Worm (Caenorhabditis elegans): ENCODE results near the gene gln-2.

gln-2 gene

ce11 chrIII:9951864-9952263 is 7.2 kb upstream of the gln-2 start, which contains the start of gene K03H1.11:
K03H1.11 (minus strand) TSS chrIII:9951964.
- no peak for TF ChIP-seq ceh-13 (GFP tag; optimal IDR thresholded peaks at IDR 0.05)
- no peak for TF ChIP-seq hmbx-1 (tag; optimal IDR thresholded peaks at IDR 0.05)
- TF ChIP-seq tbx-37 (GFP tag; conservative IDR thresholded peaks at IDR 0.05): no peak
- TF ChIP-seq sea-1 (GFP tag; conservative IDR thresholded peaks at IDR 0.05): no peak
- no peak for TF ChIP-seq aly-1 (tag; optimal IDR thresholded peaks at IDR 0.05)
- TF ChIP-seq scrt-1 (GFP tag; IDR thresholded peaks at IDR 0.05): no peak
- no peak for TF ChIP-seq tra-4 (tag; optimal IDR thresholded peaks at IDR 0.05)
- TF ChIP-seq hmg-4 (GFP tag; optimal IDR thresholded peaks at IDR 0.05): no peak
- no peak for TF ChIP-seq hnd-1 (tag; optimal IDR thresholded peaks at IDR 0.05)
- TF ChIP-seq ceh-36 (tag; optimal IDR thresholded peaks at IDR 0.05): no peak
- TF ChIP-seq pes-1 (GFP tag; IDR thresholded peaks at IDR 0.05): no peak
- TF ChIP-seq flt-1 (GFP tag; IDR thresholded peaks at IDR 0.05): no peak
- TF ChIP-seq F13C5.2 (tag; optimal IDR thresholded peaks at IDR 0.05): no peak
- no peak for TF ChIP-seq ets-7 (tag; optimal IDR thresholded peaks at IDR 0.05)

- no peak for TF ChIP-seq ama-1 (optimal IDR thresholded peaks at IDR 0.05)
- no peak for TF ChIP-seq flt-1 (GFP tag; IDR thresholded peaks at IDR 0.05)
- no peak for TF ChIP-seq tbx-11 (GFP tag; IDR thresholded peaks at IDR 0.05)
- no peak for TF ChIP-seq aly-1 (tag; optimal IDR thresholded peaks at IDR 0.05)
- no peak for TF ChIP-seq tra-4 (tag; optimal IDR thresholded peaks at IDR 0.05)
- no peak for TF ChIP-seq pes-1 (GFP tag; IDR thresholded peaks at IDR 0.05)
- TF ChIP-seq scrt-1 (GFP tag; IDR thresholded peaks at IDR 0.05): no peak
- TF ChIP-seq hmg-4 (GFP tag; optimal IDR thresholded peaks at IDR 0.05): no peak
- TF ChIP-seq ceh-13 (GFP tag; optimal IDR thresholded peaks at IDR 0.05): no peak
- no peak for TF ChIP-seq B0310.2 (tag; optimal IDR thresholded peaks at IDR 0.05)
- TF ChIP-seq tbx-37 (GFP tag; conservative IDR thresholded peaks at IDR 0.05): no peak
- no peak for TF ChIP-seq hnd-1 (tag; optimal IDR thresholded peaks at IDR 0.05)
- no peak for TF ChIP-seq ets-7 (tag; optimal IDR thresholded peaks at IDR 0.05)
- TF ChIP-seq F13C5.2 (tag; optimal IDR thresholded peaks at IDR 0.05): no peak
- TF ChIP-seq sea-1 (GFP tag; conservative IDR thresholded peaks at IDR 0.05): no peak
- no peak for TF ChIP-seq hmbx-1 (tag; optimal IDR thresholded peaks at IDR 0.05)
- TF ChIP-seq ceh-36 (tag; optimal IDR thresholded peaks at IDR 0.05): no peak
Measured at ce11 chrIII:9950244-9950643, 5.6 kb upstream of the gln-2 start, which contains the start of gene K03H1.13. K03H1.13 (minus strand) TSS chrIII:9950344.

ce11 chrIII:9946806-9947419 is 2.3 kb upstream of the gln-2 start, which contains the start of gene K03H1.7:
K03H1.7 (plus strand) TSS chrIII:9947405.
- TF ChIP-seq hmbx-1 (tag; optimal IDR thresholded peaks at IDR 0.05) (no peak), sea-1 (GFP tag; conservative IDR thresholded peaks at IDR 0.05) (no peak)

- TF ChIP-seq ceh-36 (tag; optimal IDR thresholded peaks at IDR 0.05) (no peak), hmg-4 (GFP tag; optimal IDR thresholded peaks at IDR 0.05) (no peak), ceh-13 (GFP tag; optimal IDR thresholded peaks at IDR 0.05) (no peak), scrt-1 (GFP tag; IDR thresholded peaks at IDR 0.05) (no peak), tbx-37 (GFP tag; conservative IDR thresholded peaks at IDR 0.05) (no peak), aly-1 (tag; optimal IDR thresholded peaks at IDR 0.05) (no peak), ama-1 (optimal IDR thresholded peaks at IDR 0.05) (no peak), pes-1 (GFP tag; IDR thresholded peaks at IDR 0.05) (no peak), tbx-11 (GFP tag; IDR thresholded peaks at IDR 0.05) (no peak), hnd-1 (tag; optimal IDR thresholded peaks at IDR 0.05) (no peak)
Measured at ce11 chrIII:9941020-9941674, 3.5 kb downstream of the gln-2 start, which contains the start of the genes K03H1.9 and K03H1.12. K03H1.9 (minus strand) TSS chrIII:9941490. K03H1.12 (plus strand) TSS chrIII:9941624.

ce11 chrIII:9932091-9932490 is 12.5 kb downstream of the gln-2 start, which contains the start of gene dec-7:
dec-7 (plus strand) TSS chrIII:9932398.
- TF ChIP-seq ets-7 (tag; optimal IDR thresholded peaks at IDR 0.05) (no peak), ceh-36 (tag; optimal IDR thresholded peaks at IDR 0.05) (no peak), tbx-11 (GFP tag; IDR thresholded peaks at IDR 0.05) (no peak), tbx-37 (GFP tag; conservative IDR thresholded peaks at IDR 0.05) (no peak), tra-4 (tag; optimal IDR thresholded peaks at IDR 0.05) (no peak), scrt-1 (GFP tag; IDR thresholded peaks at IDR 0.05) (no peak), ama-1 (optimal IDR thresholded peaks at IDR 0.05) (no peak), ceh-13 (GFP tag; optimal IDR thresholded peaks at IDR 0.05) (no peak), hmbx-1 (tag; optimal IDR thresholded peaks at IDR 0.05) (no peak), sea-1 (GFP tag; conservative IDR thresholded peaks at IDR 0.05) (no peak), hmg-4 (GFP tag; optimal IDR thresholded peaks at IDR 0.05) (no peak), aly-1 (tag; optimal IDR thresholded peaks at IDR 0.05) (no peak), B0310.2 (tag; optimal IDR thresholded peaks at IDR 0.05) (no peak), flt-1 (GFP tag; IDR thresholded peaks at IDR 0.05) (no peak)

- TF ChIP-seq F13C5.2 (tag; optimal IDR thresholded peaks at IDR 0.05): no peak
- no peak for TF ChIP-seq B0310.2 (tag; optimal IDR thresholded peaks at IDR 0.05)
- no peak for TF ChIP-seq pes-1 (GFP tag; IDR thresholded peaks at IDR 0.05)
- no peak for TF ChIP-seq hmbx-1 (tag; optimal IDR thresholded peaks at IDR 0.05)
- TF ChIP-seq ama-1 (optimal IDR thresholded peaks at IDR 0.05): no peak
- TF ChIP-seq ceh-13 (GFP tag; optimal IDR thresholded peaks at IDR 0.05): no peak
- TF ChIP-seq tra-4 (tag; optimal IDR thresholded peaks at IDR 0.05): no peak
- TF ChIP-seq hmg-4 (GFP tag; optimal IDR thresholded peaks at IDR 0.05): no peak
- no peak for TF ChIP-seq scrt-1 (GFP tag; IDR thresholded peaks at IDR 0.05)
- no peak for TF ChIP-seq ets-7 (tag; optimal IDR thresholded peaks at IDR 0.05)
Measured at ce11 chrIII:9930406-9930805, 14.2 kb downstream of the gln-2 start.

ce11 chrIII:9929525-9929924 is 15.1 kb downstream of the gln-2 start:
- TF ChIP-seq tra-4 (tag; optimal IDR thresholded peaks at IDR 0.05): no peak
- no peak for TF ChIP-seq ceh-13 (GFP tag; optimal IDR thresholded peaks at IDR 0.05)
- no peak for TF ChIP-seq aly-1 (tag; optimal IDR thresholded peaks at IDR 0.05)
- no peak for TF ChIP-seq ceh-36 (tag; optimal IDR thresholded peaks at IDR 0.05)
- no peak for TF ChIP-seq hnd-1 (tag; optimal IDR thresholded peaks at IDR 0.05)
- no peak for TF ChIP-seq ama-1 (optimal IDR thresholded peaks at IDR 0.05)
- no peak for TF ChIP-seq flt-1 (GFP tag; IDR thresholded peaks at IDR 0.05)
- TF ChIP-seq tbx-37 (GFP tag; conservative IDR thresholded peaks at IDR 0.05): no peak
- no peak for TF ChIP-seq scrt-1 (GFP tag; IDR thresholded peaks at IDR 0.05)
- no peak for TF ChIP-seq B0310.2 (tag; optimal IDR thresholded peaks at IDR 0.05)
- no peak for TF ChIP-seq F13C5.2 (tag; optimal IDR thresholded peaks at IDR 0.05)
- TF ChIP-seq hmg-4 (GFP tag; optimal IDR thresholded peaks at IDR 0.05): no peak
- TF ChIP-seq sea-1 (GFP tag; conservative IDR thresholded peaks at IDR 0.05): no peak

All from whole organism, early embryonic.